Worm (Caenorhabditis elegans): ENCODE measurements around the gene zif-1.

Gene zif-1

DNA sequence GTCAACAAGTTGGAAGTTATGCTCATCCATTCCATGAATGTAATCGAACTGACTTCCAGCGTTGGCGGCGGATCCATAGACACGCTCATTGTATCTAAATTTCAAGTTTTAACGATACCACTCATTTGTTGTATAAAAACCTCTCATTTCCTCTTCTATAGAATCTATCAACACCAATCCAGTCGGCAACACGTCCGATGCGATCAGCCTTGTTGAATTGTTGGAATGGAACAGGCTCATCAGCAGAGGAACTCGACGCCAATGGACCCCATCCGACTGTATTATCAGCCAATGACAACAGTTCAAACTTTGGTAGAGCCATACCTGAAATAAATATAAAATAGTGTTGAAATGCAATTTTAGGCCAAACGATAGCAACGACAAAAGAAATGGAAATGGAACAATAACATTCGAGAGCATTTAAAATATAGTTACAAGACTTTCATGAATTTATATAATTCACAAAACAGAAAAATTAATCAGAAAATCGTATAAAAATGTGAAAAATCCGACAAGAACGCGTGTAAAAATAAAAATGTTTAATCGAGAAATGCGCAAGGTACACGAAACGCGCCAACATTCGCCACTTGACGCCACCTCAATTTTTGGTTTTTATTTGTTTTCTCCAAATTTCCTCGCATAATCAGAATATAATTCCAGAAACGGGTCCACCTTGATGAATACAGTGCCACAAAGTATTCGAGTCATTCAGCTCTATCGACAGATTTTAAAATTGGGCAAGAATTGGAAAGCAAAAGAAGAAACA lies 31.1 kb upstream of the zif-1 start, which contains the start of the genes eif-3.D and R08D7.4:
TSS of gene eif-3.D (minus strand) at position 324 of the 766 bp plus-strand sequence.
TSS of gene R08D7.4 (plus strand) at position 638 of the 766 bp plus-strand sequence.
- no peak for TF ChIP-seq nhr-237 (tag; optimal IDR thresholded peaks at IDR 0.05)
- peak; percentile 72 for TF ChIP-seq gmeb-1 (tag; optimal IDR thresholded peaks at IDR 0.05)
- peak; percentile 44 for TF ChIP-seq nhr-25 (tag; optimal IDR thresholded peaks at IDR 0.05)
- no peak for TF ChIP-seq nhr-12 (tag; optimal IDR thresholded peaks at IDR 0.05)
- TF ChIP-seq nhr-21 (tag; optimal IDR thresholded peaks at IDR 0.05), result no peak
- no peak for TF ChIP-seq peb-1 (tag; optimal IDR thresholded peaks at IDR 0.05)
- TF ChIP-seq dmd-4 (tag; optimal IDR thresholded peaks at IDR 0.05), result no peak
- no peak for TF ChIP-seq egl-27 (tag; optimal IDR thresholded peaks at IDR 0.05)
- no peak for TF ChIP-seq ceh-16 (tag; optimal IDR thresholded peaks at IDR 0.05)
- TF ChIP-seq sma-3 (GFP tag; optimal IDR thresholded peaks at IDR 0.05), result peak; percentile 8
- no peak for TF ChIP-seq ztf-4 (tag; optimal IDR thresholded peaks at IDR 0.05)
- TF ChIP-seq F13H6.1 (tag; optimal IDR thresholded peaks at IDR 0.05), result peak; percentile 48
- TF ChIP-seq aly-2 (tag; optimal IDR thresholded peaks at IDR 0.05), result no peak
- TF ChIP-seq nhr-129 (tag; optimal IDR thresholded peaks at IDR 0.05), result peak; percentile 63
- TF ChIP-seq unc-55 (GFP tag; optimal IDR thresholded peaks at IDR 0.05), result peak; percentile 84
- no peak for TF ChIP-seq mdl-1 (tag; optimal IDR thresholded peaks at IDR 0.05)
- no peak for TF ChIP-seq skn-1 (tag; optimal IDR thresholded peaks at IDR 0.05)
- TF ChIP-seq C34F6.9 (tag; optimal IDR thresholded peaks at IDR 0.05), result peak; percentile 87
- peak; percentile 23 for TF ChIP-seq lin-13 (GFP tag; optimal IDR thresholded peaks at IDR 0.05)
- no peak for TF ChIP-seq R02D3.7 (tag; optimal IDR thresholded peaks at IDR 0.05)
- TF ChIP-seq alr-1 (tag; optimal IDR thresholded peaks at IDR 0.05), result no peak
- TF ChIP-seq sma-9 (GFP tag; optimal IDR thresholded peaks at IDR 0.05), result peak; percentile 38
- TF ChIP-seq sma-9 (tag; optimal IDR thresholded peaks at IDR 0.05), result no peak
- TF ChIP-seq blmp-1 (tag; optimal IDR thresholded peaks at IDR 0.05; ENCODE audit: insufficient read depth), result no peak
- no peak for TF ChIP-seq ama-1 (optimal IDR thresholded peaks at IDR 0.05)
- TF ChIP-seq lsy-2 (tag; optimal IDR thresholded peaks at IDR 0.05), result peak; percentile 71 to 83
- TF ChIP-seq unc-39 (tag; optimal IDR thresholded peaks at IDR 0.05), result no peak
- peak; percentile 42 for TF ChIP-seq mab-5 (tag; optimal IDR thresholded peaks at IDR 0.05)
- no peak for TF ChIP-seq elt-3 (tag; optimal IDR thresholded peaks at IDR 0.05)
- TF ChIP-seq crh-2 (tag; optimal IDR thresholded peaks at IDR 0.05), result peak; percentile 59
- TF ChIP-seq lin-11 (tag; optimal IDR thresholded peaks at IDR 0.05), result peak; percentile 13

DNA sequence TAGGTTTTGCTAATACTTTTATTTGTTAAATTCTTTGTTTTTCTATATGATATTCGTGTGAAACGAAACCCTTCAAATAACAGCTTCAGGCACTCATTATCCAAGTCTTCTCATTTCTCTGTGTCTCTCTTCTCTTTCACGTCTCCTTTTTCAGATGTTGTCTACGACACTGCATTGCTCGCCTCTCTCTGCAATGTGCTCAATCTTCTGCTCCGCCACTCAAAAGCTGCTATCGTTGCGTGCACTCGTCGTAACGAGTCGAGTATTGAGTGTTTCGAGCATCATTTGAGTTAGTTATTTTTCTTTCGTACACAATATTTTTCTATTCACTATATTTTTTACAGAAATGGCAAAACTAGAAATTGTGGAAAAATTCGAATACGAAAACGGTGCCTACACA lies 29.4 kb upstream of the zif-1 start:
- TF ChIP-seq C34F6.9 (tag; optimal IDR thresholded peaks at IDR 0.05), result peak; percentile 10
- no peak for TF ChIP-seq lin-11 (tag; optimal IDR thresholded peaks at IDR 0.05)
- TF ChIP-seq crh-2 (tag; optimal IDR thresholded peaks at IDR 0.05), result no peak
- TF ChIP-seq unc-55 (GFP tag; optimal IDR thresholded peaks at IDR 0.05), result peak; percentile 12

- TF ChIP-seq skn-1 (tag; optimal IDR thresholded peaks at IDR 0.05), result no peak
- TF ChIP-seq unc-62 (GFP tag; optimal IDR thresholded peaks at IDR 0.05), result no peak
- no peak for TF ChIP-seq C34F6.9 (tag; optimal IDR thresholded peaks at IDR 0.05)
- no peak for TF ChIP-seq lin-11 (tag; optimal IDR thresholded peaks at IDR 0.05)
- no peak for TF ChIP-seq nhr-11 (tag; optimal IDR thresholded peaks at IDR 0.05)
- TF ChIP-seq mdl-1 (tag; optimal IDR thresholded peaks at IDR 0.05), result no peak
- TF ChIP-seq ama-1 (optimal IDR thresholded peaks at IDR 0.05), result no peak
- TF ChIP-seq sma-9 (GFP tag; optimal IDR thresholded peaks at IDR 0.05), result no peak
- TF ChIP-seq sma-9 (tag; optimal IDR thresholded peaks at IDR 0.05), result no peak
- no peak for TF ChIP-seq nhr-10 (tag; optimal IDR thresholded peaks at IDR 0.05)
- no peak for TF ChIP-seq nhr-21 (tag; optimal IDR thresholded peaks at IDR 0.05)
- TF ChIP-seq elt-3 (tag; optimal IDR thresholded peaks at IDR 0.05), result no peak
- no peak for TF ChIP-seq nhr-23 (tag; optimal IDR thresholded peaks at IDR 0.05)
- TF ChIP-seq nhr-6 (tag; optimal IDR thresholded peaks at IDR 0.05), result no peak
- no peak for TF ChIP-seq ceh-16 (tag; optimal IDR thresholded peaks at IDR 0.05)
- no peak for TF ChIP-seq fos-1 (tag; optimal IDR thresholded peaks at IDR 0.05)
- no peak for TF ChIP-seq ceh-82 (tag; optimal IDR thresholded peaks at IDR 0.05)
These were observed 28.8 kb upstream of the zif-1 start, which contains the start of gene R08D7.5 for ce11 chrIII:8973826-8974225. Gene R08D7.5 (plus strand): TSS chrIII:8974126.

All from whole organism, L2 larva.